Worm (Caenorhabditis elegans) whole organism, young adult: ENCODE measurements around the gene otpl-7.

Experiments
- B0019.2 ChIP-seq: fragments of 200-800 bp; sonication (Bioruptor generic); conservative IDR thresholded peaks from 2 replicates; pipeline ENCODE4 v1.3.6; 2022; ENCODE audit warnings: missing genetic modification reagents, missing genetic modification characterization, missing compliant biosample characterization
- B0035.1 ChIP-seq: sonication (generic microtip); optimal IDR thresholded peaks from 2 replicates; lab custom pipeline; 2016; ENCODE audit warnings: missing genetic modification characterization, mild to moderate bottlenecking, missing compliant biosample characterization, missing genotype, missing genetic modification reagents
- C06A6.2 ChIP-seq: fragments of 200-800 bp; sonication (Bioruptor generic); conservative IDR thresholded peaks from 2 replicates; pipeline ENCODE4 v1.3.6; 2022; ENCODE audit warnings: missing genetic modification characterization, missing compliant biosample characterization
- D2030.7 ChIP-seq: fragments of 200-800 bp; sonication (Bioruptor generic); IDR thresholded peaks from 2 replicates; pipeline ENCODE4 v1.3.6; 2022; ENCODE audit warnings: missing genetic modification reagents, missing genetic modification characterization, missing compliant biosample characterization
- F39B2.1 ChIP-seq: fragments of 200-800 bp; sonication (Bioruptor generic); IDR thresholded peaks from 2 replicates; pipeline ENCODE4 v1.3.6; 2022; ENCODE audit warnings: missing genetic modification reagents, missing genetic modification characterization, missing compliant biosample characterization
- F55B11.4 ChIP-seq: sonication (generic microtip); optimal IDR thresholded peaks from 2 replicates; lab custom pipeline; 2016; ENCODE audit warnings: missing compliant biosample characterization, missing genetic modification characterization, borderline replicate concordance; ENCODE audit not compliant: insufficient read depth
- F57A8.1 ChIP-seq: fragments of 200-800 bp; sonication (Bioruptor generic); optimal IDR thresholded peaks from 2 replicates; lab custom pipeline; 2018; ENCODE audit warnings: mild to moderate bottlenecking, missing genetic modification characterization, moderate library complexity, missing compliant biosample characterization
- T26A5.8 ChIP-seq: sonication (generic microtip); optimal IDR thresholded peaks from 2 replicates; lab custom pipeline; 2016; ENCODE audit warnings: missing genetic modification characterization, missing compliant biosample characterization
- Y53G8AR.9 ChIP-seq: fragments of 200-800 bp; sonication (Bioruptor generic); conservative IDR thresholded peaks from 2 replicates; pipeline ENCODE4 v1.3.6; 2022; ENCODE audit warnings: missing genetic modification reagents, missing genetic modification characterization, missing compliant biosample characterization
- Y79H2A.3 ChIP-seq: fragments of 200-800 bp; sonication (Bioruptor generic); conservative IDR thresholded peaks from 2 replicates; pipeline ENCODE4 v1.3.6; 2022; ENCODE audit warnings: missing genetic modification reagents, missing genetic modification characterization, missing compliant biosample characterization
- Y95B8A.8 ChIP-seq: fragments of 200-800 bp; sonication (Bioruptor generic); IDR thresholded peaks from 2 replicates; pipeline ENCODE4 v1.3.6; 2022; ENCODE audit warnings: missing genetic modification reagents, missing genetic modification characterization, missing compliant biosample characterization
- attf-3 ChIP-seq: fragments of 200-800 bp; sonication (Bioruptor generic); conservative IDR thresholded peaks from 2 replicates; pipeline ENCODE4 v1.3.6; 2022; ENCODE audit warnings: missing genetic modification reagents, missing genetic modification characterization, missing compliant biosample characterization
- cebp-1 ChIP-seq, 2 experiments: fragments of 200-800 bp in 1 of 2; sonication (Bioruptor generic) in 1 of 2; sonication (generic microtip) in 1 of 2; IDR thresholded peaks in 1 of 2; optimal IDR thresholded peaks in 1 of 2; 2 replicates each; pipeline versions ENCODE4 v1.3.6 to Lab custom; 2017 to 2022; ENCODE audit warnings: missing compliant biosample characterization in 2 of 2, missing genetic modification characterization in 2 of 2, mild to moderate bottlenecking in 1 of 2, missing genetic modification reagents in 1 of 2, moderate library complexity in 1 of 2
- ceh-100 ChIP-seq: fragments of 200-800 bp; sonication (Bioruptor generic); IDR thresholded peaks from 2 replicates; pipeline ENCODE4 v1.3.6; 2022; ENCODE audit warnings: missing genetic modification reagents, missing genetic modification characterization, missing compliant biosample characterization
- dox-1 ChIP-seq: fragments of 200-800 bp; sonication (Bioruptor generic); IDR thresholded peaks from 2 replicates; pipeline ENCODE4 v1.3.6; 2022; ENCODE audit warnings: missing genetic modification reagents, missing genetic modification characterization, missing compliant biosample characterization
- gei-17 ChIP-seq: fragments of 200-800 bp; sonication (Bioruptor generic); optimal IDR thresholded peaks from 2 replicates; lab custom pipeline; 2018; ENCODE audit warnings: mild to moderate bottlenecking, missing genetic modification characterization, missing compliant biosample characterization
- hmg-1.2 ChIP-seq: fragments of 200-800 bp; sonication (Bioruptor generic); IDR thresholded peaks from 2 replicates; pipeline ENCODE4 v1.3.6; 2022; ENCODE audit warnings: missing genetic modification reagents, missing genetic modification characterization, missing compliant biosample characterization
- hrde-1 ChIP-seq: sonication (generic microtip); optimal IDR thresholded peaks from 2 replicates; lab custom pipeline; 2016; ENCODE audit warnings: missing genetic modification characterization, mild to moderate bottlenecking, missing compliant biosample characterization, moderate library complexity, missing genotype, missing genetic modification reagents, borderline replicate concordance
- lin-40 ChIP-seq: sonication (generic microtip); optimal IDR thresholded peaks from 2 replicates; lab custom pipeline; 2016; ENCODE audit warnings: missing genetic modification characterization, mild to moderate bottlenecking, missing compliant biosample characterization, missing genotype, missing genetic modification reagents
- lsy-27 ChIP-seq: sonication (generic microtip); optimal IDR thresholded peaks from 2 replicates; lab custom pipeline; 2017; ENCODE audit warnings: missing genetic modification characterization, mild to moderate bottlenecking, missing compliant biosample characterization, antibody characterized with exemption, missing genotype, borderline replicate concordance; ENCODE audit not compliant: insufficient read depth
- madf-3 ChIP-seq: fragments of 200-800 bp; sonication (Bioruptor generic); IDR thresholded peaks from 2 replicates; pipeline ENCODE4 v1.3.6; 2022; ENCODE audit warnings: missing genetic modification reagents, missing genetic modification characterization, missing compliant biosample characterization
- madf-6 ChIP-seq: fragments of 200-800 bp; sonication (Bioruptor generic); IDR thresholded peaks from 2 replicates; pipeline ENCODE4 v1.3.6; 2022; ENCODE audit warnings: missing genetic modification reagents, missing genetic modification characterization, missing compliant biosample characterization
- mcd-1 ChIP-seq: fragments of 200-800 bp; sonication (Bioruptor generic); IDR thresholded peaks from 2 replicates; pipeline ENCODE4 v1.3.6; 2022; ENCODE audit warnings: missing genetic modification reagents, missing genetic modification characterization, missing compliant biosample characterization
- mes-4 ChIP-seq: sonication (generic microtip); optimal IDR thresholded peaks from 2 replicates; lab custom pipeline; 2016; ENCODE audit warnings: missing genotype, missing genetic modification characterization, missing compliant biosample characterization
- nhr-80 ChIP-seq: sonication (generic microtip); optimal IDR thresholded peaks from 2 replicates; lab custom pipeline; 2016; ENCODE audit warnings: missing genetic modification characterization, missing compliant biosample characterization
- pbrm-1 ChIP-seq: fragments of 200-800 bp; sonication (Bioruptor generic); IDR thresholded peaks from 2 replicates; pipeline ENCODE4 v1.3.6; 2022; ENCODE audit warnings: missing genetic modification reagents, missing genetic modification characterization, missing compliant biosample characterization
- rpc-1 ChIP-seq, 2 experiments: fragments of 150-350 bp in 1 of 2; sonication (generic microtip) in 1 of 2; optimal IDR thresholded peaks; 2 replicates each; lab custom pipeline; 2014 to 2018; ENCODE audit warnings: missing biosample characterization in 1 of 2, missing genetic modification characterization in 1 of 2, missing genetic modification reagents in 1 of 2, missing genotype in 1 of 2
- sea-2 ChIP-seq: fragments of 200-800 bp; sonication (Bioruptor generic); IDR thresholded peaks from 2 replicates; pipeline ENCODE4 v1.3.6; 2022; ENCODE audit warnings: missing genetic modification characterization, missing compliant biosample characterization
- snpc-1.1 ChIP-seq: sonication (generic microtip); optimal IDR thresholded peaks from 2 replicates; lab custom pipeline; 2017; ENCODE audit warnings: missing genetic modification characterization, mild to moderate bottlenecking, missing compliant biosample characterization, antibody characterized with exemption, moderate library complexity, missing genotype, missing genetic modification reagents; ENCODE audit not compliant: insufficient read depth
- sptf-2 ChIP-seq: fragments of 200-800 bp; sonication (Bioruptor generic); optimal IDR thresholded peaks from 2 replicates; lab custom pipeline; 2018; ENCODE audit warnings: mild to moderate bottlenecking, missing genetic modification characterization, missing compliant biosample characterization
- ztf-25 ChIP-seq: fragments of 200-800 bp; sonication (Bioruptor generic); IDR thresholded peaks from 2 replicates; pipeline ENCODE4 v1.3.6; 2022; ENCODE audit warnings: missing genetic modification reagents, missing genetic modification characterization, missing compliant biosample characterization
- ztf-26 ChIP-seq: sonication (generic microtip); optimal IDR thresholded peaks from 2 replicates; lab custom pipeline; 2017; ENCODE audit warnings: missing genetic modification characterization, missing compliant biosample characterization
- ztf-28 ChIP-seq: fragments of 200-800 bp; sonication (Bioruptor generic); IDR thresholded peaks from 2 replicates; pipeline ENCODE4 v1.3.6; 2022; ENCODE audit warnings: missing genetic modification reagents, missing genetic modification characterization, missing compliant biosample characterization

Gene otpl-7

ce11 chrV:8525774-8526173 is 4.5 kb downstream of the otpl-7 start, which contains the start of gene otpl-6:
otpl-6 (plus strand) TSS chrV:8526074.
- TF ChIP-seq madf-3 (no peak), cebp-1 (GFP tag; IDR thresholded peaks at IDR 0.05; lab: Robert Waterston, UW) (no peak), cebp-1 (tag; optimal IDR thresholded peaks at IDR 0.05; lab: Kevin White, UChicago) (no peak)

ce11 chrV:8529219-8529618 is 7.9 kb downstream of the otpl-7 start, which contains the start of gene otpl-5:
otpl-5 (plus strand) TSS chrV:8529519.
- TF ChIP-seq Y79H2A.3 = no peak
- no peak for TF ChIP-seq F57A8.1 (GFP tag; lab: Kevin White, UChicago)
- no peak for TF ChIP-seq B0019.2 (GFP tag; lab: Robert Waterston, UW)
- TF ChIP-seq gei-17 (GFP tag; lab: Kevin White, UChicago) = no peak
- TF ChIP-seq B0035.1 = no peak
- TF ChIP-seq lin-40 (tag; lab: Kevin White, UChicago) = no peak
- TF ChIP-seq mes-4 (tag; lab: Kevin White, UChicago) = no peak
- no peak for TF ChIP-seq attf-3 (GFP tag; lab: Robert Waterston, UW)
- TF ChIP-seq Y95B8A.8 (GFP tag; lab: Robert Waterston, UW) = no peak

- TF ChIP-seq madf-6 (GFP tag; lab: Robert Waterston, UW) = peak; percentile 5; the same call in 1 of the 2 replicates
Observed at ce11 chrV:8533067-8533466, 11.8 kb downstream of the otpl-7 start, which contains the start of the genes his-8 and his-7. his-8 (minus strand) TSS chrV:8533086. his-7 (plus strand) TSS chrV:8533379.

ce11 chrV:8533916-8534315 is 12.6 kb downstream of the otpl-7 start:
- TF ChIP-seq madf-6 (GFP tag; lab: Robert Waterston, UW) (no peak), ztf-26 (tag; lab: Kevin White, UChicago) (no peak), T26A5.8 (no peak), ceh-100 (GFP tag; lab: Robert Waterston, UW) (no peak), F55B11.4 (no peak), nhr-80 (tag; lab: Kevin White, UChicago) (no peak), pbrm-1 (GFP tag; lab: Robert Waterston, UW) (no peak), sptf-2 (GFP tag; lab: Kevin White, UChicago) (no peak), snpc-1.1 (tag; lab: Kevin White, UChicago) (no peak), dox-1 (GFP tag; lab: Robert Waterston, UW) (no peak), hrde-1 (tag; lab: Kevin White, UChicago) (no peak), rpc-1 (optimal IDR thresholded peaks at IDR 0.05; lab: Kevin White, UChicago) (no peak), rpc-1 (tag; optimal IDR thresholded peaks at IDR 0.05; lab: Kevin White, UChicago) (no peak), Y53G8AR.9 (no peak), ztf-28 (GFP tag; lab: Robert Waterston, UW) (no peak), lsy-27 (tag; lab: Kevin White, UChicago) (no peak), F39B2.1 (no peak), F57A8.1 (GFP tag; lab: Kevin White, UChicago) (no peak), ztf-25 (GFP tag; lab: Robert Waterston, UW) (no peak)

ce11 chrV:8534534-8535283 is 13.4 kb downstream of the otpl-7 start, which contains the start of the genes his-6 and his-5:
his-6 (minus strand) TSS chrV:8534977.
his-5 (plus strand) TSS chrV:8535214.
- TF ChIP-seq mcd-1 (GFP tag; lab: Robert Waterston, UW) = 0 out of 2 replicates have a peak, but pooled peaks have one; percentile 36
- peak; percentile 35; the same call in 1 of the 2 replicates for TF ChIP-seq D2030.7 (GFP tag; lab: Robert Waterston, UW)
- TF ChIP-seq F39B2.1 = peak; percentile 98
- peak; percentile 58; the same call in 1 of the 2 replicates for TF ChIP-seq C06A6.2 (GFP tag; lab: Robert Waterston, UW)
- peak; percentile 69 for TF ChIP-seq dox-1 (GFP tag; lab: Robert Waterston, UW)
- TF ChIP-seq hmg-1.2 (GFP tag; lab: Robert Waterston, UW) = peak; percentile 30; the same call in 1 of the 2 replicates
- TF ChIP-seq sea-2 (GFP tag; lab: Robert Waterston, UW) = 0 out of 2 replicates have a peak, but pooled peaks have one; percentile 10
- TF ChIP-seq pbrm-1 (GFP tag; lab: Robert Waterston, UW) = 0 out of 2 replicates have a peak, but pooled peaks have one; percentile 30
